Fruit fly (Drosophila melanogaster) whole organism, embryonic: Measurements from ENCODE around the gene RpS28b.

Experiments used
- CG1024 ChIP-seq: fragments of 200-800 bp; sonication (Bioruptor generic); IDR thresholded peaks from 2 replicates; pipeline ENCODE4 v1.3.6; 2022; ENCODE audit warnings: missing biosample characterization, missing genetic modification characterization
- CG10979 ChIP-seq: fragments of 200-800 bp; sonication (Bioruptor generic); optimal IDR thresholded peaks from 2 replicates; lab custom pipeline; 2018; ENCODE audit warnings: missing biosample characterization, mild to moderate bottlenecking, missing genetic modification characterization, moderate library complexity
- CG11085 ChIP-seq: fragments of 200-800 bp; sonication (Bioruptor generic); IDR thresholded peaks from 2 replicates; pipeline ENCODE4 v1.3.6; 2022; ENCODE audit warnings: missing biosample characterization, missing genetic modification characterization
- CG11560 ChIP-seq: fragments of 200-800 bp; sonication (Bioruptor generic); IDR thresholded peaks from 3 replicates; pipeline ENCODE4 v1.3.6; 2022; ENCODE audit warnings: missing biosample characterization, missing genetic modification characterization
- CG13894 ChIP-seq: fragments of 200-800 bp; sonication (Bioruptor generic); optimal IDR thresholded peaks from 3 replicates; lab custom pipeline; 2018; ENCODE audit warnings: missing biosample characterization, mild to moderate bottlenecking, missing genetic modification characterization, moderate library complexity
- CG14441 ChIP-seq: fragments of 200-800 bp; sonication (Bioruptor generic); IDR thresholded peaks from 2 replicates; pipeline ENCODE4 v1.3.6; 2022; ENCODE audit warnings: missing biosample characterization, missing genetic modification characterization
- CG15696 ChIP-seq: fragments of 200-800 bp; sonication (Bioruptor generic); optimal IDR thresholded peaks from 2 replicates; lab custom pipeline; 2019; ENCODE audit warnings: missing biosample characterization, mild to moderate bottlenecking, missing genetic modification characterization, moderate library complexity
- CG17912 ChIP-seq: fragments of 200-800 bp; sonication (Bioruptor generic); optimal IDR thresholded peaks from 2 replicates; lab custom pipeline; 2018; ENCODE audit warnings: missing biosample characterization, mild to moderate bottlenecking, missing genetic modification characterization
- CG18764 ChIP-seq: fragments of 200-800 bp; sonication (Bioruptor generic); optimal IDR thresholded peaks from 3 replicates; lab custom pipeline; 2016; ENCODE audit warnings: missing biosample characterization, missing genetic modification characterization
- CG2116 ChIP-seq: fragments of 200-800 bp; sonication (Bioruptor generic); optimal IDR thresholded peaks from 3 replicates; lab custom pipeline; 2018; ENCODE audit warnings: missing biosample characterization, mild to moderate bottlenecking, missing genetic modification characterization
- CG2129 ChIP-seq: fragments of 200-800 bp; sonication (Bioruptor generic); IDR thresholded peaks from 2 replicates; pipeline ENCODE4 v1.3.6; 2022; ENCODE audit warnings: missing biosample characterization, missing genetic modification characterization; ENCODE audit not compliant: partially characterized antibody
- CG2712 ChIP-seq: fragments of 200-800 bp; optimal IDR thresholded peaks from 3 replicates; lab custom pipeline; 2019; ENCODE audit warnings: missing biosample characterization, mild to moderate bottlenecking, missing genetic modification characterization, moderate library complexity
- CG4282 ChIP-seq: fragments of 200-800 bp; sonication (Bioruptor generic); optimal IDR thresholded peaks from 2 replicates; lab custom pipeline; 2016; ENCODE audit warnings: missing biosample characterization, missing genetic modification characterization
- CG4707 ChIP-seq: fragments of 200-800 bp; sonication (Bioruptor generic); optimal IDR thresholded peaks from 2 replicates; lab custom pipeline; 2018; ENCODE audit warnings: missing biosample characterization, mild to moderate bottlenecking, missing genetic modification characterization, moderate library complexity
- CG4820 ChIP-seq: fragments of 200-800 bp; sonication (Bioruptor generic); optimal IDR thresholded peaks from 3 replicates; lab custom pipeline; 2016; ENCODE audit warnings: missing biosample characterization, missing genetic modification characterization
- CG6683 ChIP-seq: fragments of 200-800 bp; sonication (Bioruptor generic); optimal IDR thresholded peaks from 2 replicates; lab custom pipeline; 2017; ENCODE audit warnings: missing biosample characterization, mild to moderate bottlenecking, missing genetic modification characterization, missing genetic modification reagents
- CG7357 ChIP-seq: fragments of 200-800 bp; sonication (Bioruptor generic); IDR thresholded peaks from 3 replicates; pipeline ENCODE4 v1.3.6; 2022; ENCODE audit warnings: missing biosample characterization, missing genetic modification characterization
- CG7786 ChIP-seq: fragments of 200-800 bp; sonication (Bioruptor generic); optimal IDR thresholded peaks from 2 replicates; lab custom pipeline; 2016; ENCODE audit warnings: missing biosample characterization, missing genetic modification characterization
- CG7839 ChIP-seq: fragments of 200-800 bp; sonication (Bioruptor generic); optimal IDR thresholded peaks from 3 replicates; lab custom pipeline; 2018; ENCODE audit warnings: missing biosample characterization, mild to moderate bottlenecking, missing genetic modification characterization, moderate library complexity
- CG9437 ChIP-seq: fragments of 200-800 bp; sonication (Bioruptor generic); optimal IDR thresholded peaks from 2 replicates; lab custom pipeline; 2018; ENCODE audit warnings: missing biosample characterization, mild to moderate bottlenecking, missing genetic modification characterization
- CTCF ChIP-seq: fragments of 200-800 bp; sonication (Bioruptor generic); optimal IDR thresholded peaks from 2 replicates; lab custom pipeline; 2017; ENCODE audit warnings: missing biosample characterization, mild to moderate bottlenecking, missing genetic modification characterization, moderate library complexity
- Dek ChIP-seq: fragments of 200-800 bp; sonication (Bioruptor generic); optimal IDR thresholded peaks from 3 replicates; lab custom pipeline; 2019; ENCODE audit warnings: missing biosample characterization, mild to moderate bottlenecking, missing genetic modification characterization, moderate library complexity
- Dll ChIP-seq: fragments of 200-800 bp; sonication (Bioruptor generic); IDR thresholded peaks from 4 replicates; pipeline ENCODE4 v1.3.6; 2022; ENCODE audit warnings: missing biosample characterization, missing genetic modification characterization; ENCODE audit not compliant: partially characterized antibody
- Doc3 ChIP-seq: fragments of 200-800 bp; sonication (Bioruptor generic); IDR thresholded peaks from 3 replicates; pipeline ENCODE4 v1.3.6; 2022; ENCODE audit warnings: missing biosample characterization, missing genetic modification characterization; ENCODE audit not compliant: partially characterized antibody
- H15 ChIP-seq: fragments of 200-800 bp; sonication (Bioruptor generic); IDR thresholded peaks from 3 replicates; pipeline ENCODE4 v1.3.6; 2022; ENCODE audit warnings: missing biosample characterization, missing genetic modification characterization
- Hand ChIP-seq: fragments of 200-800 bp; sonication (Bioruptor generic); optimal IDR thresholded peaks from 2 replicates; lab custom pipeline; 2017; ENCODE audit warnings: mild to moderate bottlenecking, missing biosample characterization, missing genetic modification reagents, missing genetic modification characterization
- HmgZ ChIP-seq: fragments of 200-800 bp; sonication (Bioruptor generic); optimal IDR thresholded peaks from 2 replicates; lab custom pipeline; 2018; ENCODE audit warnings: missing biosample characterization, mild to moderate bottlenecking, missing genetic modification characterization
- Hsf ChIP-seq: fragments of 200-800 bp; sonication (Bioruptor generic); optimal IDR thresholded peaks from 3 replicates; lab custom pipeline; 2016; ENCODE audit warnings: missing biosample characterization, missing genetic modification characterization
- Mes4 ChIP-seq: fragments of 200-800 bp; sonication (Bioruptor generic); optimal IDR thresholded peaks from 2 replicates; lab custom pipeline; 2016; ENCODE audit warnings: missing biosample characterization, missing genetic modification characterization
- Oli ChIP-seq: fragments of 200-800 bp; sonication (Bioruptor generic); optimal IDR thresholded peaks from 2 replicates; lab custom pipeline; 2018; ENCODE audit warnings: missing biosample characterization, mild to moderate bottlenecking, missing genetic modification characterization, moderate library complexity
- Rx ChIP-seq: fragments of 200-800 bp; sonication (Bioruptor generic); IDR thresholded peaks from 2 replicates; pipeline ENCODE4 v1.3.6; 2022; ENCODE audit warnings: missing biosample characterization, missing genetic modification characterization
- Six4 ChIP-seq: fragments of 200-800 bp; sonication (Bioruptor generic); optimal IDR thresholded peaks from 2 replicates; lab custom pipeline; 2016; ENCODE audit warnings: missing biosample characterization, missing genetic modification characterization
- Taf1 ChIP-seq: fragments of 200-800 bp; sonication (Bioruptor generic); IDR thresholded peaks from 2 replicates; pipeline ENCODE4 v1.3.6; 2022; ENCODE audit warnings: missing biosample characterization, missing genetic modification characterization
- Usf ChIP-seq: fragments of 200-800 bp; sonication (Bioruptor generic); optimal IDR thresholded peaks from 2 replicates; lab custom pipeline; 2017; ENCODE audit warnings: missing genotype, missing biosample characterization, missing genetic modification characterization
- corto ChIP-seq: fragments of 200-800 bp; sonication (Bioruptor generic); optimal IDR thresholded peaks from 2 replicates; lab custom pipeline; 2016; ENCODE audit warnings: missing biosample characterization, mild to moderate bottlenecking, missing genetic modification characterization, moderate library complexity
- dati ChIP-seq: fragments of 200-800 bp; sonication (Bioruptor generic); IDR thresholded peaks from 2 replicates; pipeline ENCODE4 v1.3.6; 2022; ENCODE audit warnings: missing biosample characterization, missing genetic modification characterization
- dmrt11E ChIP-seq: fragments of 200-800 bp; sonication (Bioruptor generic); optimal IDR thresholded peaks from 3 replicates; lab custom pipeline; 2018; ENCODE audit warnings: missing biosample characterization, mild to moderate bottlenecking, missing genetic modification characterization, moderate library complexity
- emc ChIP-seq: fragments of 200-800 bp; sonication (Bioruptor generic); optimal IDR thresholded peaks from 2 replicates; lab custom pipeline; 2016; ENCODE audit warnings: missing biosample characterization, missing genetic modification characterization
- gce ChIP-seq: fragments of 200-800 bp; sonication (Bioruptor generic); IDR thresholded peaks from 3 replicates; pipeline ENCODE4 v1.3.6; 2022; ENCODE audit warnings: missing biosample characterization, missing genetic modification characterization
- gem ChIP-seq: fragments of 200-800 bp; sonication (Bioruptor generic); optimal IDR thresholded peaks from 2 replicates; lab custom pipeline; 2019; ENCODE audit warnings: missing biosample characterization, mild to moderate bottlenecking, missing genetic modification characterization, moderate library complexity
- gsb ChIP-seq: fragments of 200-800 bp; sonication (Bioruptor generic); IDR thresholded peaks from 2 replicates; pipeline ENCODE4 v1.3.6; 2022; ENCODE audit warnings: missing biosample characterization, missing genetic modification characterization
- insv ChIP-seq, 2 experiments: fragments of 200-800 bp; sonication (Bioruptor generic); optimal IDR thresholded peaks; 3 replicates each; lab custom pipeline; 2016 to 2018; ENCODE audit warnings: missing biosample characterization in 2 of 2, missing genetic modification characterization in 2 of 2
- klu ChIP-seq: fragments of 200-800 bp; sonication (Bioruptor generic); IDR thresholded peaks from 2 replicates; pipeline ENCODE4 v1.3.6; 2022; ENCODE audit warnings: missing biosample characterization, missing genetic modification characterization
- mam ChIP-seq: fragments of 200-800 bp; sonication (Bioruptor generic); optimal IDR thresholded peaks from 3 replicates; lab custom pipeline; 2016; ENCODE audit warnings: missing biosample characterization, missing genetic modification characterization
- org-1 ChIP-seq: fragments of 200-800 bp; sonication (Bioruptor generic); optimal IDR thresholded peaks from 2 replicates; lab custom pipeline; 2017; ENCODE audit warnings: missing biosample characterization, missing genetic modification characterization
- rib ChIP-seq: fragments of 200-800 bp; sonication (Bioruptor generic); IDR thresholded peaks from 2 replicates; pipeline ENCODE4 v1.3.6; 2022; ENCODE audit warnings: missing biosample characterization, missing genetic modification characterization
- ssp ChIP-seq: fragments of 200-800 bp; sonication (Bioruptor generic); IDR thresholded peaks from 2 replicates; pipeline ENCODE4 v1.3.6; 2022; ENCODE audit warnings: missing biosample characterization, missing genetic modification characterization
- toy ChIP-seq: fragments of 200-800 bp; sonication (Bioruptor generic); IDR thresholded peaks from 2 replicates; pipeline ENCODE4 v1.3.6; 2022; ENCODE audit warnings: missing biosample characterization, missing genetic modification characterization
- wdn ChIP-seq: fragments of 200-800 bp; sonication (Bioruptor generic); IDR thresholded peaks from 2 replicates; pipeline ENCODE4 v1.3.6; 2022; ENCODE audit warnings: missing biosample characterization, missing genetic modification characterization
- z ChIP-seq: fragments of 200-800 bp; sonication (Bioruptor generic); IDR thresholded peaks from 3 replicates; pipeline ENCODE4 v1.3.6; 2022; ENCODE audit warnings: missing biosample characterization, missing genetic modification characterization
- zen2 ChIP-seq: fragments of 200-800 bp; sonication (Bioruptor generic); IDR thresholded peaks from 3 replicates; pipeline ENCODE4 v1.3.6; 2022; ENCODE audit warnings: missing biosample characterization, missing genetic modification characterization; ENCODE audit not compliant: partially characterized antibody

The RpS28b gene

DNA sequence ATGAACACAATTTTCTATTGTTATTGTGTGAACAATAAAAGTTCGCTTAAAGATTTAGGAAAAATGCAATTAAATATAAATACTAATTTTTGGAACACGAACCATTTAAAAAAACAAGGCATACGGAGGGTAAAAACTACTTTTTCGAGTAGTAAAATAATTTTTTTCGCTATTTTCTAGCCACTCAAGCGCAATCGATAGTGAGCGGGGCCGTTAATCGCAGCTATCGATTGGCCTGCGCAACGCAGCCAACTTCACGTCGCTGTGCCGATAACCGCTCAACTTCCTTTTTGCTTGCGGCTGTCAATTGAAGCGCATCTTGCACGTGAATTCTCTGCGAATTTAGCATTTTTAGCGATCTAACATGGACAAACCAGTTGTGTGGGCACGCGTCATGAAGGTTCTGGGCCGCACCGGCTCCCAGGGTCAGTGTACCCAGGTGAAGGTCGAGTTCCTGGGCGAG lies at the start of gene RpS28b (continued):
- TF ChIP-seq zen2 (peak; percentile 44; the same call in 2 of the 3 replicates), Dll (GFP tag; lab: Robert Waterston, UW) (peak; percentile 64), insv (GFP tag; optimal IDR thresholded peaks at IDR 0.05; lab: Kevin White, UChicago) (peak in 1 of 2 experiments; percentile 76), emc (GFP tag; lab: Kevin White, UChicago) (peak; percentile 91), CG2129 (GFP tag; lab: Robert Waterston, UW) (peak; percentile 39; the same call in 1 of the 2 replicates), Rx (GFP tag; lab: Robert Waterston, UW) (peak; percentile 95), CG4707 (GFP tag; lab: Kevin White, UChicago) (peak; percentile 90), gce (peak; percentile 92), gsb (GFP tag; lab: Robert Waterston, UW) (peak; percentile 84), CG4282 (GFP tag; lab: Kevin White, UChicago) (peak; percentile 78), corto (no peak), Usf (GFP tag; lab: Kevin White, UChicago) (peak; percentile 85), CG11560 (tag; lab: Robert Waterston, UW) (peak; percentile 63; the same call in 2 of the 3 replicates), CG14441 (GFP tag; lab: Robert Waterston, UW) (peak; percentile 87), CG11085 (GFP tag; lab: Robert Waterston, UW) (peak; percentile 96), toy (GFP tag; lab: Robert Waterston, UW) (peak; percentile 84; the same call in 1 of the 2 replicates), Mes4 (GFP tag; lab: Kevin White, UChicago) (peak; percentile 95), wdn (peak; percentile 75), CG10979 (peak; percentile 51), Taf1 (GFP tag; lab: Robert Waterston, UW) (peak; percentile 51; the same call in 1 of the 2 replicates), gem (tag; lab: Kevin White, UChicago) (peak; percentile 29), rib (peak; percentile 87), Oli (tag; lab: Kevin White, UChicago) (peak; percentile 72), CG7839 (tag; lab: Kevin White, UChicago) (peak; percentile 78), CG9437 (GFP tag; lab: Kevin White, UChicago) (peak; percentile 69), dati (GFP tag; lab: Robert Waterston, UW) (peak; percentile 91), CG2712 (peak; percentile 67), H15 (GFP tag; lab: Robert Waterston, UW) (peak; percentile 93), mam (GFP tag; lab: Kevin White, UChicago) (peak; percentile 79), Dek (peak; percentile 76), CTCF (GFP tag; lab: Kevin White, UChicago) (peak; percentile 56), org-1 (GFP tag; lab: Kevin White, UChicago) (peak; percentile 79), CG6683 (GFP tag; lab: Kevin White, UChicago) (peak; percentile 75), Six4 (GFP tag; lab: Kevin White, UChicago) (peak; percentile 48), CG15696 (tag; lab: Kevin White, UChicago) (peak; percentile 10), CG4820 (peak; percentile 63), CG18764 (GFP tag; lab: Kevin White, UChicago) (peak; percentile 71), Hsf (GFP tag; lab: Kevin White, UChicago) (peak; percentile 88), Doc3 (GFP tag; lab: Robert Waterston, UW) (peak; percentile 53; the same call in 2 of the 3 replicates), CG17912 (peak; percentile 95), CG7357 (peak; percentile 53; the same call in 2 of the 3 replicates), CG1024 (GFP tag; lab: Robert Waterston, UW) (peak; percentile 92), ssp (GFP tag; lab: Robert Waterston, UW) (peak; percentile 78), HmgZ (peak; percentile 63), Hand (GFP tag; lab: Kevin White, UChicago) (peak; percentile 76), CG13894 (tag; lab: Kevin White, UChicago) (peak; percentile 78), dmrt11E (tag; lab: Kevin White, UChicago) (peak; percentile 61), CG7786 (GFP tag; lab: Kevin White, UChicago) (peak; percentile 79), CG2116 (GFP tag; lab: Kevin White, UChicago) (peak; percentile 77), z (GFP tag; lab: Robert Waterston, UW) (0 out of 3 replicates have a peak, but pooled peaks have one; percentile 59), klu (GFP tag; lab: Robert Waterston, UW) (peak; percentile 69)
